Worm (Caenorhabditis elegans): ENCODE measurements around the gene ZK1058.3.

DNA sequence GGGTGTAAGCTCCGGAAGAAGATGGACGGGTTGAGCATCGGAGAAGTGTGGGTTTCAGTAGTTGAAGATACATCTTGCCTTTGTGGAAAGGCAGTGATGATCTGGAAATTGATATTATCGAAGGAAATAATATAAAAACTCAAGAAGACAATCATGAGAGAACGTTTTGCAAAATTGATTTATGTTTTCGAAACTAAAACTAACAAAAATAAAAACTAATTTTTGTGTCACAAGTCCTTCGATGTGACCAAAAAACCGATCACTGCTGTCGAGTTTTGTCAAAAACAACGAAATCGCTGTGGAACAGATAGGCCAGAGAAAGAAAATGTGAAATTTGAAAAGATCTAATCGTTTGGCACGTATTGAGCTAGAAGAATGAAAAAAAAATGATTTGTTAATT lies 11.1 kb upstream of the ZK1058.3 start, which contains the start of gene mmcm-1:
- TF ChIP-seq flt-1 (GFP tag; IDR thresholded peaks at IDR 0.05) = no peak
- TF ChIP-seq ceh-36 (tag; optimal IDR thresholded peaks at IDR 0.05) = no peak
- TF ChIP-seq hnd-1 (tag; optimal IDR thresholded peaks at IDR 0.05) = no peak
- TF ChIP-seq pes-1 (GFP tag; IDR thresholded peaks at IDR 0.05) = no peak
- TF ChIP-seq ama-1 (optimal IDR thresholded peaks at IDR 0.05) = no peak
- TF ChIP-seq tbx-37 (GFP tag; conservative IDR thresholded peaks at IDR 0.05) = no peak
- no peak for TF ChIP-seq B0310.2 (tag; optimal IDR thresholded peaks at IDR 0.05)
- TF ChIP-seq ets-7 (tag; optimal IDR thresholded peaks at IDR 0.05) = no peak
- no peak for TF ChIP-seq ceh-13 (GFP tag; optimal IDR thresholded peaks at IDR 0.05)
- TF ChIP-seq sea-1 (GFP tag; conservative IDR thresholded peaks at IDR 0.05) = no peak
